Fruit fly (Drosophila melanogaster) whole organism, embryonic: ENCODE results near the gene Myo95E.

Source experiments
- Atf-2 ChIP-seq: fragments of 200-800 bp; sonication (Bioruptor generic); optimal IDR thresholded peaks from 2 replicates; lab custom pipeline; 2016; ENCODE audit warnings: missing biosample characterization, missing genetic modification characterization
- CG11247 ChIP-seq: fragments of 200-800 bp; sonication (Bioruptor generic); IDR thresholded peaks from 2 replicates; pipeline ENCODE4 v1.3.6; 2022; ENCODE audit warnings: missing biosample characterization, missing genetic modification characterization
- CG12299 ChIP-seq: fragments of 200-800 bp; sonication (Bioruptor generic); optimal IDR thresholded peaks from 2 replicates; lab custom pipeline; 2018; ENCODE audit warnings: missing biosample characterization, mild to moderate bottlenecking, missing genetic modification characterization
- CG12769 ChIP-seq: fragments of 200-800 bp; sonication (Bioruptor generic); optimal IDR thresholded peaks from 2 replicates; lab custom pipeline; 2019; ENCODE audit warnings: missing biosample characterization, mild to moderate bottlenecking, missing genetic modification characterization, moderate library complexity
- CG14965 ChIP-seq: fragments of 200-800 bp; sonication (Bioruptor generic); optimal IDR thresholded peaks from 2 replicates; lab custom pipeline; 2016; ENCODE audit warnings: missing biosample characterization, missing genetic modification characterization, borderline replicate concordance
- CG15011 ChIP-seq: fragments of 200-800 bp; sonication (Bioruptor generic); optimal IDR thresholded peaks from 3 replicates; lab custom pipeline; 2018; ENCODE audit warnings: missing biosample characterization, mild to moderate bottlenecking, missing genetic modification characterization
- CG16815 ChIP-seq: fragments of 200-800 bp; sonication (Bioruptor generic); optimal IDR thresholded peaks from 3 replicates; lab custom pipeline; 2017; ENCODE audit warnings: missing biosample characterization, mild to moderate bottlenecking, missing genetic modification characterization
- CG2120 ChIP-seq: fragments of 200-800 bp; sonication (Bioruptor generic); optimal IDR thresholded peaks from 3 replicates; lab custom pipeline; 2016; ENCODE audit warnings: missing biosample characterization, missing genetic modification characterization
- CG3065 ChIP-seq: fragments of 200-800 bp; sonication (Bioruptor generic); optimal IDR thresholded peaks from 2 replicates; lab custom pipeline; 2016; ENCODE audit warnings: missing biosample characterization, missing genetic modification characterization
- CG3163 ChIP-seq: fragments of 200-800 bp; sonication (Bioruptor generic); optimal IDR thresholded peaks from 3 replicates; lab custom pipeline; 2016; ENCODE audit warnings: missing biosample characterization, missing genetic modification characterization
- CG34376 ChIP-seq: fragments of 200-800 bp; sonication (Bioruptor generic); optimal IDR thresholded peaks from 2 replicates; lab custom pipeline; 2018; ENCODE audit warnings: missing biosample characterization, mild to moderate bottlenecking, missing genetic modification characterization
- CG6765 ChIP-seq: fragments of 200-800 bp; sonication (Bioruptor generic); optimal IDR thresholded peaks from 3 replicates; lab custom pipeline; 2017; ENCODE audit warnings: missing biosample characterization, mild to moderate bottlenecking, missing genetic modification characterization
- CG6813 ChIP-seq: fragments of 200-800 bp; sonication (Bioruptor generic); optimal IDR thresholded peaks from 2 replicates; lab custom pipeline; 2017; ENCODE audit warnings: missing biosample characterization, missing genetic modification characterization, mild to moderate bottlenecking, moderate library complexity, missing genetic modification reagents
- CG6854 ChIP-seq: fragments of 200-800 bp; sonication (Bioruptor generic); optimal IDR thresholded peaks from 3 replicates; lab custom pipeline; 2017; ENCODE audit warnings: missing biosample characterization, mild to moderate bottlenecking, missing genetic modification characterization
- CG7786 ChIP-seq: fragments of 200-800 bp; sonication (Bioruptor generic); optimal IDR thresholded peaks from 2 replicates; lab custom pipeline; 2016; ENCODE audit warnings: missing biosample characterization, missing genetic modification characterization
- CTCF ChIP-seq: fragments of 200-800 bp; sonication (Bioruptor generic); optimal IDR thresholded peaks from 2 replicates; lab custom pipeline; 2017; ENCODE audit warnings: missing biosample characterization, mild to moderate bottlenecking, missing genetic modification characterization, moderate library complexity
- Deaf1 ChIP-seq: fragments of 200-800 bp; optimal IDR thresholded peaks from 3 replicates; lab custom pipeline; 2019; ENCODE audit warnings: missing biosample characterization, mild to moderate bottlenecking, missing genetic modification characterization, moderate library complexity
- Drgx ChIP-seq: fragments of 200-800 bp; sonication (Bioruptor generic); IDR thresholded peaks from 2 replicates; pipeline ENCODE4 v1.3.6; 2022; ENCODE audit warnings: missing biosample characterization, missing genetic modification characterization
- Elba2 ChIP-seq: fragments of 200-800 bp; sonication (Bioruptor generic); optimal IDR thresholded peaks from 3 replicates; lab custom pipeline; 2016; ENCODE audit warnings: missing biosample characterization, missing genetic modification characterization
- H15 ChIP-seq: fragments of 200-800 bp; sonication (Bioruptor generic); IDR thresholded peaks from 3 replicates; pipeline ENCODE4 v1.3.6; 2022; ENCODE audit warnings: missing biosample characterization, missing genetic modification characterization
- Hr78 ChIP-seq, 2 experiments: fragments of 200-800 bp in 1 of 2; fragments of >200 bp in 1 of 2; sonication (Bioruptor generic) in 1 of 2; optimal IDR thresholded peaks; 2 replicates each; lab custom pipeline; 2017 to 2019; ENCODE audit warnings: missing biosample characterization in 2 of 2, missing genetic modification characterization in 2 of 2, mild to moderate bottlenecking in 1 of 2, moderate library complexity in 1 of 2
- Hsf ChIP-seq: fragments of 200-800 bp; sonication (Bioruptor generic); optimal IDR thresholded peaks from 3 replicates; lab custom pipeline; 2016; ENCODE audit warnings: missing biosample characterization, missing genetic modification characterization
- Lim3 ChIP-seq: fragments of 200-800 bp; sonication (Bioruptor generic); IDR thresholded peaks from 2 replicates; pipeline ENCODE4 v1.3.6; 2022; ENCODE audit warnings: missing biosample characterization, missing genetic modification characterization
- Ptx1 ChIP-seq: fragments of 200-800 bp; sonication (Bioruptor generic); IDR thresholded peaks from 2 replicates; pipeline ENCODE4 v1.3.6; 2022; ENCODE audit warnings: missing biosample characterization, missing genetic modification characterization
- Sin3A ChIP-seq: fragments of >200 bp; optimal IDR thresholded peaks from 2 replicates; lab custom pipeline; 2018
- Sox102F ChIP-seq: fragments of 200-800 bp; sonication (Bioruptor generic); optimal IDR thresholded peaks from 2 replicates; lab custom pipeline; 2018; ENCODE audit warnings: missing biosample characterization, mild to moderate bottlenecking, missing genetic modification characterization, moderate library complexity
- YL-1 ChIP-seq: fragments of 200-800 bp; sonication (Bioruptor generic); optimal IDR thresholded peaks from 3 replicates; lab custom pipeline; 2017; ENCODE audit warnings: missing biosample characterization, mild to moderate bottlenecking, missing genetic modification characterization
- al ChIP-seq: fragments of 200-800 bp; sonication (Bioruptor generic); IDR thresholded peaks from 2 replicates; pipeline ENCODE4 v1.3.6; 2022; ENCODE audit warnings: missing biosample characterization, missing genetic modification characterization
- amos ChIP-seq: fragments of 200-800 bp; sonication (Bioruptor generic); IDR thresholded peaks from 2 replicates; pipeline ENCODE4 v1.3.6; 2022; ENCODE audit warnings: missing biosample characterization, missing genetic modification characterization; ENCODE audit not compliant: partially characterized antibody
- cato ChIP-seq: fragments of 200-800 bp; sonication (Bioruptor generic); optimal IDR thresholded peaks from 2 replicates; lab custom pipeline; 2016; ENCODE audit warnings: missing biosample characterization, missing genetic modification characterization, borderline replicate concordance
- chif ChIP-seq, 2 experiments: fragments of 200-800 bp; sonication (Bioruptor generic); optimal IDR thresholded peaks; 3 replicates each; lab custom pipeline; 2016; ENCODE audit warnings: missing biosample characterization in 2 of 2, missing genetic modification characterization in 2 of 2
- chm ChIP-seq: fragments of 200-800 bp; sonication (Bioruptor generic); IDR thresholded peaks from 2 replicates; pipeline ENCODE4 v1.3.6; 2022; ENCODE audit warnings: missing biosample characterization, missing genetic modification characterization
- dpn ChIP-seq, 2 experiments: fragments of 200-800 bp; sonication (Bioruptor generic); optimal IDR thresholded peaks; 3 replicates each; lab custom pipeline; 2016; ENCODE audit warnings: missing biosample characterization in 2 of 2, missing genetic modification characterization in 2 of 2
- exex ChIP-seq: fragments of 200-800 bp; sonication (Bioruptor generic); optimal IDR thresholded peaks from 4 replicates; lab custom pipeline; 2018; ENCODE audit warnings: missing biosample characterization, mild to moderate bottlenecking, missing genetic modification characterization, moderate library complexity
- fd64A ChIP-seq: fragments of 200-800 bp; sonication (Bioruptor generic); optimal IDR thresholded peaks from 3 replicates; lab custom pipeline; 2018; ENCODE audit warnings: missing biosample characterization, mild to moderate bottlenecking, missing genetic modification characterization
- gcm ChIP-seq: fragments of 200-800 bp; sonication (Bioruptor generic); optimal IDR thresholded peaks from 2 replicates; lab custom pipeline; 2019; ENCODE audit warnings: missing biosample characterization, mild to moderate bottlenecking, missing genetic modification characterization, moderate library complexity
- h ChIP-seq: fragments of >200 bp; optimal IDR thresholded peaks from 2 replicates; lab custom pipeline; 2017
- her ChIP-seq: fragments of 200-800 bp; sonication (Bioruptor generic); optimal IDR thresholded peaks from 2 replicates; lab custom pipeline; 2016; ENCODE audit warnings: missing biosample characterization, missing genetic modification characterization
- insv ChIP-seq, 2 experiments: fragments of 200-800 bp; sonication (Bioruptor generic); optimal IDR thresholded peaks; 3 replicates each; lab custom pipeline; 2016 to 2018; ENCODE audit warnings: missing biosample characterization in 2 of 2, missing genetic modification characterization in 2 of 2
- jing ChIP-seq: fragments of 200-800 bp; sonication (Bioruptor generic); optimal IDR thresholded peaks from 2 replicates; lab custom pipeline; 2018; ENCODE audit warnings: missing biosample characterization, mild to moderate bottlenecking, missing genetic modification characterization
- nom ChIP-seq: fragments of 200-800 bp; sonication (Bioruptor generic); optimal IDR thresholded peaks from 2 replicates; lab custom pipeline; 2017; ENCODE audit warnings: missing biosample characterization, missing genetic modification characterization, mild to moderate bottlenecking, moderate library complexity, missing genetic modification reagents
- pita ChIP-seq: fragments of 200-800 bp; sonication (Bioruptor generic); optimal IDR thresholded peaks from 2 replicates; lab custom pipeline; 2017; ENCODE audit warnings: missing biosample characterization, mild to moderate bottlenecking, missing genetic modification characterization
- pum ChIP-seq: fragments of 200-800 bp; sonication (Bioruptor generic); optimal IDR thresholded peaks from 2 replicates; lab custom pipeline; 2016; ENCODE audit warnings: missing biosample characterization, missing genetic modification characterization
- ranshi ChIP-seq: fragments of 200-800 bp; sonication (Bioruptor generic); IDR thresholded peaks from 2 replicates; pipeline ENCODE4 v1.3.6; 2022; ENCODE audit warnings: missing biosample characterization, missing genetic modification characterization
- sens ChIP-seq: fragments of 200-800 bp; sonication (Bioruptor generic); peaks from one replicate; lab custom pipeline; 2016; ENCODE audit warnings: missing biosample characterization, missing genetic modification characterization
- sug ChIP-seq: fragments of 200-800 bp; optimal IDR thresholded peaks from 2 replicates; lab custom pipeline; 2019; ENCODE audit warnings: missing biosample characterization, mild to moderate bottlenecking, missing genetic modification characterization, moderate library complexity
- vfl ChIP-seq: fragments of 200-800 bp; sonication (Bioruptor generic); optimal IDR thresholded peaks from 2 replicates; lab custom pipeline; 2016; ENCODE audit warnings: missing biosample characterization, missing genetic modification characterization
- vnd ChIP-seq: fragments of 200-800 bp; sonication (Bioruptor generic); IDR thresholded peaks from 3 replicates; pipeline ENCODE4 v1.3.6; 2022; ENCODE audit warnings: missing biosample characterization, missing genetic modification characterization; ENCODE audit not compliant: partially characterized antibody
- wor ChIP-seq: fragments of 200-800 bp; sonication (Bioruptor generic); IDR thresholded peaks from 2 replicates; pipeline ENCODE4 v1.3.6; 2022; ENCODE audit warnings: missing biosample characterization, missing genetic modification characterization

The Myo95E gene

DNA sequence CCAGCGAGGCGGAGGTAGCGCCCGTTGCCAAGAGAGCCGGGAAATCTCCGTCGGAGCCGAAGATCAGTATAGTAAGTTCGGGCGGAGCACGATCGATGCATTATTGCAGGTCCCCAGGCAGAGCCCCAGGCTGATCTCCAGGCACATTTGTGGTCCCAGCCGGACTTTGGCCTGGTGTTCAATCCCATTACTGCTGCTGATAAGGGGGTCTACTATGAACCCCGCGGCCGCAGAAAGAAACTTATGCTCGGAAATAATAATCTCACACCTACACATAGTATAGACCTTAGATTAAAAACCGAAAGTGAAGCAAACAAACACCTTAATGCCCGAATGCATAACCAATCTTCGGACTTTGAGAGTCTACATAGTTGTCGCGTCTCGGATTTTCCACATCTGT lies 44.3 kb downstream of the Myo95E start (continued):
- TF ChIP-seq ranshi (GFP tag; lab: Robert Waterston, UW) (no peak), Hr78 (GFP tag; optimal IDR thresholded peaks at IDR 0.05; lab: Kevin White, UChicago) (no peak), jing (GFP tag; lab: Kevin White, UChicago) (no peak), Sin3A (lab: Kevin White, UChicago) (no peak), vfl (GFP tag; lab: Kevin White, UChicago) (no peak), insv (GFP tag; optimal IDR thresholded peaks at IDR 0.05; lab: Kevin White, UChicago) (no peak), Lim3 (no peak), YL-1 (GFP tag; lab: Kevin White, UChicago) (no peak), pita (GFP tag; lab: Kevin White, UChicago) (no peak), H15 (GFP tag; lab: Robert Waterston, UW) (no peak), Elba2 (GFP tag; lab: Kevin White, UChicago) (no peak), Sox102F (no peak), Hsf (no peak), CG16815 (GFP tag; lab: Kevin White, UChicago) (no peak), CG15011 (GFP tag; lab: Kevin White, UChicago) (no peak), h (no peak), CG12769 (tag; lab: Kevin White, UChicago) (no peak), gcm (GFP tag; lab: Kevin White, UChicago) (no peak), CG12299 (no peak), CG3163 (no peak), her (GFP tag; lab: Kevin White, UChicago) (no peak), pum (GFP tag; lab: Kevin White, UChicago) (no peak), vnd (no peak), Deaf1 (tag; lab: Kevin White, UChicago) (peak; percentile 71), sug (peak; percentile 71), dpn (GFP tag; optimal IDR thresholded peaks at IDR 0.05; lab: Kevin White, UChicago) (no peak), al (GFP tag; lab: Robert Waterston, UW) (no peak), CG34376 (GFP tag; lab: Kevin White, UChicago) (peak; percentile 62), CG14965 (GFP tag; lab: Kevin White, UChicago) (no peak), sens (GFP tag; lab: Kevin White, UChicago) (no peak), wor (GFP tag; lab: Robert Waterston, UW) (no peak), CG3065 (GFP tag; lab: Kevin White, UChicago) (no peak), CG2120 (GFP tag; lab: Kevin White, UChicago) (no peak), Atf-2 (GFP tag; lab: Kevin White, UChicago) (no peak), CTCF (GFP tag; lab: Kevin White, UChicago) (no peak), CG6813 (GFP tag; lab: Kevin White, UChicago) (no peak), exex (tag; lab: Kevin White, UChicago) (peak; percentile 21), CG6765 (GFP tag; lab: Kevin White, UChicago) (no peak), fd64A (no peak), CG11247 (GFP tag; lab: Robert Waterston, UW) (no peak), CG6854 (GFP tag; lab: Kevin White, UChicago) (no peak), Drgx (GFP tag; lab: Robert Waterston, UW) (peak; percentile 42; the same call in 1 of the 2 replicates), cato (no peak), chm (no peak), nom (GFP tag; lab: Kevin White, UChicago) (peak; percentile 88), amos (GFP tag; lab: Robert Waterston, UW) (no peak), Ptx1 (GFP tag; lab: Robert Waterston, UW) (no peak), chif (GFP tag; optimal IDR thresholded peaks at IDR 0.05; lab: Kevin White, UChicago) (no peak), CG7786 (no peak)
